Worm (Caenorhabditis elegans) whole organism, L2 larva: ENCODE results near the gene W04B5.6.
A peak's percentile ranks its signal among the peaks of the same experiment; 100 is the strongest.

Experiments
- C34F6.9 ChIP-seq: fragments of 150-350 bp; optimal IDR thresholded peaks from 2 replicates; lab custom pipeline; 2014; ENCODE audit warnings: missing biosample characterization, missing genetic modification characterization
- F13H6.1 ChIP-seq: sonication (generic microtip); optimal IDR thresholded peaks from 2 replicates; lab custom pipeline; 2016; ENCODE audit warnings: missing genetic modification characterization, missing compliant biosample characterization
- R02D3.7 ChIP-seq: fragments of 150-350 bp; optimal IDR thresholded peaks from 2 replicates; lab custom pipeline; 2014; ENCODE audit warnings: missing biosample characterization, missing genetic modification characterization
- Y55F3AM.14 ChIP-seq: fragments of 200-800 bp; sonication (Bioruptor generic); optimal IDR thresholded peaks from 2 replicates; lab custom pipeline; 2018; ENCODE audit warnings: mild to moderate bottlenecking, missing genetic modification characterization, missing compliant biosample characterization
- ZK546.5 ChIP-seq: sonication (generic microtip); optimal IDR thresholded peaks from 2 replicates; lab custom pipeline; 2017; ENCODE audit warnings: missing biosample characterization, missing genetic modification characterization
- alr-1 ChIP-seq: fragments of 150-350 bp; optimal IDR thresholded peaks from 2 replicates; lab custom pipeline; 2014; ENCODE audit warnings: missing biosample characterization, missing genetic modification characterization
- ama-1 ChIP-seq: fragments of 150-350 bp; optimal IDR thresholded peaks from 2 replicates; lab custom pipeline; 2018; ENCODE audit warnings: inconsistent platforms
- blmp-1 ChIP-seq: sonication (generic microtip); optimal IDR thresholded peaks from 2 replicates; lab custom pipeline; 2017; ENCODE audit warnings: missing genetic modification characterization, mild to moderate bottlenecking, missing compliant biosample characterization, antibody characterized with exemption, moderate library complexity; ENCODE audit not compliant: insufficient read depth
- ceh-16 ChIP-seq: fragments of 150-350 bp; optimal IDR thresholded peaks from 2 replicates; lab custom pipeline; 2014; ENCODE audit warnings: missing biosample characterization, missing genetic modification characterization
- ceh-82 ChIP-seq: fragments of 150-350 bp; optimal IDR thresholded peaks from 2 replicates; lab custom pipeline; 2014; ENCODE audit warnings: missing biosample characterization, missing genetic modification characterization
- crh-2 ChIP-seq: sonication (generic microtip); optimal IDR thresholded peaks from 2 replicates; lab custom pipeline; 2017; ENCODE audit warnings: missing biosample characterization, missing genetic modification characterization
- dmd-4 ChIP-seq: sonication (generic microtip); optimal IDR thresholded peaks from 2 replicates; lab custom pipeline; 2017; ENCODE audit warnings: missing biosample characterization, missing genetic modification characterization
- egl-27 ChIP-seq: sonication (generic microtip); optimal IDR thresholded peaks from 3 replicates; lab custom pipeline; 2017; ENCODE audit warnings: missing biosample characterization, missing genetic modification reagents, missing genetic modification characterization
- elt-1 ChIP-seq: fragments of 150-350 bp; optimal IDR thresholded peaks from 2 replicates; lab custom pipeline; 2014; ENCODE audit warnings: missing biosample characterization, missing genetic modification characterization
- elt-3 ChIP-seq: sonication (generic microtip); optimal IDR thresholded peaks from 2 replicates; lab custom pipeline; 2017; ENCODE audit warnings: missing biosample characterization, missing genetic modification characterization
- fos-1 ChIP-seq: fragments of 150-350 bp; optimal IDR thresholded peaks from 2 replicates; lab custom pipeline; 2014; ENCODE audit warnings: missing biosample characterization, missing genetic modification characterization
- gmeb-1 ChIP-seq: fragments of 150-350 bp; optimal IDR thresholded peaks from 2 replicates; lab custom pipeline; 2014; ENCODE audit warnings: missing biosample characterization, missing genetic modification characterization
- lin-11 ChIP-seq: fragments of 150-350 bp; sonication (generic microtip); optimal IDR thresholded peaks from 2 replicates; lab custom pipeline; 2014; ENCODE audit warnings: missing biosample characterization, missing genetic modification characterization, inconsistent platforms, mixed read lengths
- lin-13 ChIP-seq: fragments of 150-350 bp; optimal IDR thresholded peaks from 2 replicates; lab custom pipeline; 2014; ENCODE audit warnings: missing biosample characterization, missing genetic modification reagents, missing genetic modification characterization
- lin-39 ChIP-seq: fragments of 150-350 bp; optimal IDR thresholded peaks from 2 replicates; lab custom pipeline; 2014; ENCODE audit warnings: missing biosample characterization, missing genetic modification reagents, missing genetic modification characterization
- lsy-2 ChIP-seq, 2 experiments: fragments of 150-350 bp in 1 of 2; sonication (generic microtip) in 1 of 2; optimal IDR thresholded peaks; 2 replicates each; lab custom pipeline; 2014 to 2017; ENCODE audit warnings: missing biosample characterization in 2 of 2, missing genetic modification characterization in 2 of 2
- mab-5 ChIP-seq: fragments of 150-350 bp; optimal IDR thresholded peaks from 2 replicates; lab custom pipeline; 2014; ENCODE audit warnings: missing biosample characterization, missing genetic modification characterization
- mbf-1 ChIP-seq: sonication (generic microtip); optimal IDR thresholded peaks from 2 replicates; lab custom pipeline; 2017; ENCODE audit warnings: missing biosample characterization, missing genetic modification characterization
- mdl-1 ChIP-seq, 2 experiments: fragments of 150-350 bp in 1 of 2; sonication (generic microtip) in 1 of 2; optimal IDR thresholded peaks; 2 replicates each; lab custom pipeline; 2017; ENCODE audit warnings: missing biosample characterization in 2 of 2, missing genetic modification characterization in 2 of 2
- nhr-10 ChIP-seq: sonication (generic microtip); optimal IDR thresholded peaks from 2 replicates; lab custom pipeline; 2017; ENCODE audit warnings: missing biosample characterization, missing genetic modification characterization
- nhr-11 ChIP-seq: fragments of 150-350 bp; optimal IDR thresholded peaks from 2 replicates; lab custom pipeline; 2014; ENCODE audit warnings: missing biosample characterization, missing genetic modification characterization
- nhr-12 ChIP-seq: fragments of 150-350 bp; optimal IDR thresholded peaks from 2 replicates; lab custom pipeline; 2014; ENCODE audit warnings: missing biosample characterization, missing genetic modification characterization
- nhr-129 ChIP-seq: fragments of 150-350 bp; optimal IDR thresholded peaks from 2 replicates; lab custom pipeline; 2014; ENCODE audit warnings: missing biosample characterization, missing genetic modification characterization
- nhr-21 ChIP-seq: fragments of 150-350 bp; optimal IDR thresholded peaks from 2 replicates; lab custom pipeline; 2014; ENCODE audit warnings: missing biosample characterization, missing genetic modification characterization
- nhr-237 ChIP-seq: fragments of 150-350 bp; optimal IDR thresholded peaks from 2 replicates; lab custom pipeline; 2014; ENCODE audit warnings: missing biosample characterization, missing genetic modification characterization
- nhr-25 ChIP-seq: fragments of 150-350 bp; sonication (generic microtip); optimal IDR thresholded peaks from 3 replicates; lab custom pipeline; 2014; ENCODE audit warnings: missing biosample characterization, missing genetic modification characterization
- nhr-6 ChIP-seq: fragments of 150-350 bp; optimal IDR thresholded peaks from 2 replicates; lab custom pipeline; 2014; ENCODE audit warnings: missing biosample characterization, missing genetic modification characterization
- nhr-77 ChIP-seq: fragments of 150-350 bp; optimal IDR thresholded peaks from 2 replicates; lab custom pipeline; 2014; ENCODE audit warnings: missing biosample characterization, missing genetic modification characterization
- peb-1 ChIP-seq: fragments of 150-350 bp; optimal IDR thresholded peaks from 2 replicates; lab custom pipeline; 2014; ENCODE audit warnings: missing biosample characterization, missing genetic modification characterization
- skn-1 ChIP-seq: sonication (generic microtip); optimal IDR thresholded peaks from 2 replicates; lab custom pipeline; 2017; ENCODE audit warnings: missing biosample characterization, missing genetic modification characterization
- sma-9 ChIP-seq, 2 experiments: fragments of 150-350 bp in 1 of 2; sonication (generic microtip) in 1 of 2; optimal IDR thresholded peaks; 2 replicates each; lab custom pipeline; 2014 to 2016; ENCODE audit warnings: missing genetic modification characterization in 2 of 2, mild to moderate bottlenecking in 1 of 2, missing biosample characterization in 1 of 2, missing compliant biosample characterization in 1 of 2, missing genetic modification reagents in 1 of 2, moderate library complexity in 1 of 2
- snpc-4 ChIP-seq: fragments of 150-350 bp; optimal IDR thresholded peaks from 2 replicates; lab custom pipeline; 2014; ENCODE audit warnings: missing biosample characterization, missing genetic modification characterization
- unc-39 ChIP-seq: fragments of 150-350 bp; optimal IDR thresholded peaks from 2 replicates; lab custom pipeline; 2014; ENCODE audit warnings: missing biosample characterization, missing genetic modification characterization
- unc-55 ChIP-seq: fragments of 150-350 bp; sonication (generic microtip); optimal IDR thresholded peaks from 3 replicates; lab custom pipeline; 2014; ENCODE audit warnings: missing biosample characterization, missing genetic modification reagents, missing genetic modification characterization
- unc-62 ChIP-seq: fragments of 150-350 bp; optimal IDR thresholded peaks from 2 replicates; lab custom pipeline; 2014; ENCODE audit warnings: missing biosample characterization, missing genetic modification reagents, missing genetic modification characterization
- zag-1 ChIP-seq: fragments of 150-350 bp; optimal IDR thresholded peaks from 2 replicates; lab custom pipeline; 2014; ENCODE audit warnings: missing biosample characterization, missing genetic modification characterization
- ztf-1 ChIP-seq: fragments of 200-800 bp; sonication (Bioruptor generic); conservative IDR thresholded peaks from 2 replicates; pipeline ENCODE4 v1.3.6; 2022; ENCODE audit warnings: missing genetic modification characterization, missing compliant biosample characterization
- ztf-11 ChIP-seq: sonication (generic microtip); optimal IDR thresholded peaks from 2 replicates; lab custom pipeline; 2017; ENCODE audit warnings: missing biosample characterization, missing genetic modification characterization
- ztf-4 ChIP-seq: fragments of 150-350 bp; optimal IDR thresholded peaks from 2 replicates; lab custom pipeline; 2014; ENCODE audit warnings: missing biosample characterization, missing genetic modification characterization

The W04B5.6 gene

DNA sequence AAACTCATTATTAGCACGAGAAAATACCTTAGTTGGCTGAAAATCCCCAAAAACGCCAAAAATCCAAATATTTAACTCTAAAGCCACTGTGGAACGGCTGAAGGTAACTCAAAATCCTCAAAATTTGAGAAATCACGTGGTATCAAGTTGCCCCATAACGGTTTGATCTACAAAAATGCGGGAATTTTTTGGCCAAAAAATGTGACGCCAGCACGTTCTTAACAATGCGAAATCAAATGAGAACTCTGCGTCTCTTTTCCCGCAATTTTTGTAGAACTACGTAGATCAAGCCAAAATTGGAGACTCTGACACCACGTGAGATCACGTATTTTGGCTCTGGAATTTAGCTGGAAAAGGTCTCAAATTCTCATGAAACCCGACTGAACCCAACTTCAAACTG lies 39.5 kb upstream of the W04B5.6 start:
- TF ChIP-seq F13H6.1 (tag; lab: Kevin White, UChicago) (no peak), snpc-4 (tag; lab: Kevin White, UChicago) (no peak), ZK546.5 (tag; lab: Kevin White, UChicago) (no peak), lin-13 (GFP tag; lab: Kevin White, UChicago) (no peak), dmd-4 (no peak), Y55F3AM.14 (GFP tag; lab: Kevin White, UChicago) (no peak), unc-55 (GFP tag; lab: Kevin White, UChicago) (no peak), ztf-4 (no peak), skn-1 (no peak), nhr-25 (tag; lab: Kevin White, UChicago) (no peak), elt-1 (tag; lab: Kevin White, UChicago) (no peak), ceh-82 (tag; lab: Kevin White, UChicago) (no peak)

DNA sequence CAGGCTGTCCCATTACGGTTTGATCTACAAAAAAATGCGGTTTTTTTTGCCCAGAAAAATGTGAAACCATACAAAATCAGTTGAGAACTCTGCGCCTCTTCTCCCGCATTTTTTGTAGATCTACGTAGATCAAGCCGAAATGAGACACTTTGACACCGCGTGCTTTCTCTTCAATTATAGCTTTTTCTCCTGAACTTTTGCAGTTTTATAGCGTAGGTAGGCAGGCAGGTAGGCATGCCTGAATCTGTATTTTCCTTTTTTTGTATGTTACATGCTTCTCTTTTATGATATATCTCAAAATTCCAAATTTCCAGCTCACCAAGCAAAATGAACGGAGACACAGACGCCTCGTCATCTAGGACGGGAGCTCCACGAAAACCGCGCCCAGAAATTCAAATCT lies 38.3 kb upstream of the W04B5.6 start, which contains the start of gene smg-6:
smg-6 (plus strand) TSS at position 301 of the 400 bp plus-strand sequence.
- TF ChIP-seq ztf-11 (tag; lab: Kevin White, UChicago) (no peak), ama-1 (no peak), dmd-4 (no peak), Y55F3AM.14 (GFP tag; lab: Kevin White, UChicago) (no peak), nhr-10 (no peak), nhr-77 (tag; lab: Kevin White, UChicago) (no peak), R02D3.7 (tag; lab: Kevin White, UChicago) (no peak), nhr-11 (tag; lab: Kevin White, UChicago) (no peak), lin-11 (no peak), gmeb-1 (tag; lab: Kevin White, UChicago) (no peak), blmp-1 (tag; lab: Kevin White, UChicago) (no peak), sma-9 (GFP tag; optimal IDR thresholded peaks at IDR 0.05; lab: Kevin White, UChicago) (no peak), sma-9 (tag; optimal IDR thresholded peaks at IDR 0.05; lab: Kevin White, UChicago) (no peak), elt-3 (tag; lab: Kevin White, UChicago) (no peak), ztf-1 (GFP tag; lab: Robert Waterston, UW) (no peak), zag-1 (tag; lab: Kevin White, UChicago) (no peak), unc-62 (GFP tag; lab: Kevin White, UChicago) (no peak), nhr-25 (tag; lab: Kevin White, UChicago) (no peak), mbf-1 (no peak)
- TF ChIP-seq, all 48 proteins: peak for 0

DNA sequence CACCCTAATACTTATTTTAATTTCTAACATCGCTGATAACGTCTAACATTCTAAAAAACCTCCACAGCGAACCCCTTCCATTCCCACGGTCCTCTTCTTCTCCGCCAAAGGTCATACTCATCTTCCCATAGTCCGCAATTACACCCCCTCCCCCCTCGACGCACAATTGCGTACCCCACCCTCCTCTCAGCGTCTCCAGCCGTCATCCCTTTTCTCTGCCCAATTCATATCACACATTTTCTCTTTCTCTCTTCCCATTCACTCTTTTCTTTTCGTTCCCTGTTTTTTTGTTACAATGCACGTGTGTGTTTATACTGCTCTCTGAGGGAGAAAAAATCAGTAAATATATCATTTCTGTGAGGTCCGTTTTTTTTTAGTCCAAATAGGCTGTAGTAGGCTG lies 36.6 kb upstream of the W04B5.6 start:
- no peak for TF ChIP-seq ama-1
- no peak for TF ChIP-seq sma-9 (GFP tag; optimal IDR thresholded peaks at IDR 0.05; lab: Kevin White, UChicago)
- TF ChIP-seq sma-9 (tag; optimal IDR thresholded peaks at IDR 0.05; lab: Kevin White, UChicago) = no peak
- no peak for TF ChIP-seq peb-1 (tag; lab: Kevin White, UChicago)
- TF ChIP-seq nhr-12 (tag; lab: Kevin White, UChicago) = no peak
- TF ChIP-seq egl-27 = no peak
- TF ChIP-seq zag-1 (tag; lab: Kevin White, UChicago) = no peak
- peak; percentile 57 for TF ChIP-seq ztf-4
- no peak for TF ChIP-seq F13H6.1 (tag; lab: Kevin White, UChicago)
- peak in 1 of 2 experiments; percentile 67 for TF ChIP-seq lsy-2 (tag; optimal IDR thresholded peaks at IDR 0.05; lab: Kevin White, UChicago)
- peak; percentile 29 for TF ChIP-seq crh-2
- TF ChIP-seq mbf-1 = no peak
- peak; percentile 70 for TF ChIP-seq lin-13 (GFP tag; lab: Kevin White, UChicago)
- TF ChIP-seq snpc-4 (tag; lab: Kevin White, UChicago) = no peak
- TF ChIP-seq blmp-1 (tag; lab: Kevin White, UChicago) = peak; percentile 21
- TF ChIP-seq mdl-1 (tag; optimal IDR thresholded peaks at IDR 0.05; lab: Kevin White, UChicago) = peak in 1 of 2 experiments; percentile 41
- no peak for TF ChIP-seq nhr-21
- TF ChIP-seq nhr-77 (tag; lab: Kevin White, UChicago) = no peak
- TF ChIP-seq mab-5 (tag; lab: Kevin White, UChicago) = peak; percentile 2
- no peak for TF ChIP-seq nhr-25 (tag; lab: Kevin White, UChicago)
- no peak for TF ChIP-seq elt-1 (tag; lab: Kevin White, UChicago)
- no peak for TF ChIP-seq alr-1
- no peak for TF ChIP-seq nhr-11 (tag; lab: Kevin White, UChicago)
- no peak for TF ChIP-seq elt-3 (tag; lab: Kevin White, UChicago)
- peak; percentile 83 for TF ChIP-seq unc-55 (GFP tag; lab: Kevin White, UChicago)
- TF ChIP-seq ceh-82 (tag; lab: Kevin White, UChicago) = no peak
- TF ChIP-seq lin-39 (tag; lab: Kevin White, UChicago) = no peak
- no peak for TF ChIP-seq nhr-6
- TF ChIP-seq Y55F3AM.14 (GFP tag; lab: Kevin White, UChicago) = no peak
- TF ChIP-seq lin-11 = peak; percentile 46
- TF ChIP-seq ceh-16 (tag; lab: Kevin White, UChicago) = no peak
- TF ChIP-seq nhr-129 = peak; percentile 81
- peak; percentile 72 for TF ChIP-seq fos-1 (tag; lab: Kevin White, UChicago)
- peak; percentile 75 for TF ChIP-seq C34F6.9
- TF ChIP-seq unc-39 (tag; lab: Kevin White, UChicago) = no peak
- TF ChIP-seq gmeb-1 (tag; lab: Kevin White, UChicago) = peak; percentile 45
- TF ChIP-seq ztf-11 (tag; lab: Kevin White, UChicago) = no peak
- no peak for TF ChIP-seq R02D3.7 (tag; lab: Kevin White, UChicago)
- TF ChIP-seq nhr-237 (tag; lab: Kevin White, UChicago) = no peak
